Worm (Caenorhabditis elegans) whole organism, L2 larva: ENCODE measurements around the gene pfd-5.

Experiments
- C34F6.9 ChIP-seq: fragments of 150-350 bp; optimal IDR thresholded peaks from 2 replicates; lab custom pipeline; 2014; ENCODE audit warnings: missing biosample characterization, missing genetic modification characterization
- F13H6.1 ChIP-seq: sonication (generic microtip); optimal IDR thresholded peaks from 2 replicates; lab custom pipeline; 2016; ENCODE audit warnings: missing genetic modification characterization, missing compliant biosample characterization
- R02D3.7 ChIP-seq: fragments of 150-350 bp; optimal IDR thresholded peaks from 2 replicates; lab custom pipeline; 2014; ENCODE audit warnings: missing biosample characterization, missing genetic modification characterization
- ZK546.5 ChIP-seq: sonication (generic microtip); optimal IDR thresholded peaks from 2 replicates; lab custom pipeline; 2017; ENCODE audit warnings: missing biosample characterization, missing genetic modification characterization
- alr-1 ChIP-seq: fragments of 150-350 bp; optimal IDR thresholded peaks from 2 replicates; lab custom pipeline; 2014; ENCODE audit warnings: missing biosample characterization, missing genetic modification characterization
- aly-2 ChIP-seq: fragments of 150-350 bp; optimal IDR thresholded peaks from 2 replicates; lab custom pipeline; 2014; ENCODE audit warnings: missing biosample characterization, missing genetic modification characterization
- ama-1 ChIP-seq: fragments of 150-350 bp; optimal IDR thresholded peaks from 2 replicates; lab custom pipeline; 2018; ENCODE audit warnings: inconsistent platforms
- blmp-1 ChIP-seq: sonication (generic microtip); optimal IDR thresholded peaks from 2 replicates; lab custom pipeline; 2017; ENCODE audit warnings: missing genetic modification characterization, mild to moderate bottlenecking, missing compliant biosample characterization, antibody characterized with exemption, moderate library complexity; ENCODE audit not compliant: insufficient read depth
- ceh-16 ChIP-seq: fragments of 150-350 bp; optimal IDR thresholded peaks from 2 replicates; lab custom pipeline; 2014; ENCODE audit warnings: missing biosample characterization, missing genetic modification characterization
- ceh-82 ChIP-seq: fragments of 150-350 bp; optimal IDR thresholded peaks from 2 replicates; lab custom pipeline; 2014; ENCODE audit warnings: missing biosample characterization, missing genetic modification characterization
- elt-1 ChIP-seq: fragments of 150-350 bp; optimal IDR thresholded peaks from 2 replicates; lab custom pipeline; 2014; ENCODE audit warnings: missing biosample characterization, missing genetic modification characterization
- elt-3 ChIP-seq: sonication (generic microtip); optimal IDR thresholded peaks from 2 replicates; lab custom pipeline; 2017; ENCODE audit warnings: missing biosample characterization, missing genetic modification characterization
- fos-1 ChIP-seq: fragments of 150-350 bp; optimal IDR thresholded peaks from 2 replicates; lab custom pipeline; 2014; ENCODE audit warnings: missing biosample characterization, missing genetic modification characterization
- lin-11 ChIP-seq: fragments of 150-350 bp; sonication (generic microtip); optimal IDR thresholded peaks from 2 replicates; lab custom pipeline; 2014; ENCODE audit warnings: missing biosample characterization, missing genetic modification characterization, inconsistent platforms, mixed read lengths
- lin-13 ChIP-seq: fragments of 150-350 bp; optimal IDR thresholded peaks from 2 replicates; lab custom pipeline; 2014; ENCODE audit warnings: missing biosample characterization, missing genetic modification reagents, missing genetic modification characterization
- lin-39 ChIP-seq: fragments of 150-350 bp; optimal IDR thresholded peaks from 2 replicates; lab custom pipeline; 2014; ENCODE audit warnings: missing biosample characterization, missing genetic modification reagents, missing genetic modification characterization
- lsy-2 ChIP-seq, 2 experiments: fragments of 150-350 bp in 1 of 2; sonication (generic microtip) in 1 of 2; optimal IDR thresholded peaks; 2 replicates each; lab custom pipeline; 2014 to 2017; ENCODE audit warnings: missing biosample characterization in 2 of 2, missing genetic modification characterization in 2 of 2
- mab-5 ChIP-seq: fragments of 150-350 bp; optimal IDR thresholded peaks from 2 replicates; lab custom pipeline; 2014; ENCODE audit warnings: missing biosample characterization, missing genetic modification characterization
- mbf-1 ChIP-seq: sonication (generic microtip); optimal IDR thresholded peaks from 2 replicates; lab custom pipeline; 2017; ENCODE audit warnings: missing biosample characterization, missing genetic modification characterization
- mdl-1 ChIP-seq, 2 experiments: fragments of 150-350 bp in 1 of 2; sonication (generic microtip) in 1 of 2; optimal IDR thresholded peaks; 2 replicates each; lab custom pipeline; 2017; ENCODE audit warnings: missing biosample characterization in 2 of 2, missing genetic modification characterization in 2 of 2
- nhr-11 ChIP-seq: fragments of 150-350 bp; optimal IDR thresholded peaks from 2 replicates; lab custom pipeline; 2014; ENCODE audit warnings: missing biosample characterization, missing genetic modification characterization
- nhr-12 ChIP-seq: fragments of 150-350 bp; optimal IDR thresholded peaks from 2 replicates; lab custom pipeline; 2014; ENCODE audit warnings: missing biosample characterization, missing genetic modification characterization
- nhr-129 ChIP-seq: fragments of 150-350 bp; optimal IDR thresholded peaks from 2 replicates; lab custom pipeline; 2014; ENCODE audit warnings: missing biosample characterization, missing genetic modification characterization
- nhr-25 ChIP-seq: fragments of 150-350 bp; sonication (generic microtip); optimal IDR thresholded peaks from 3 replicates; lab custom pipeline; 2014; ENCODE audit warnings: missing biosample characterization, missing genetic modification characterization
- nhr-6 ChIP-seq: fragments of 150-350 bp; optimal IDR thresholded peaks from 2 replicates; lab custom pipeline; 2014; ENCODE audit warnings: missing biosample characterization, missing genetic modification characterization
- nhr-77 ChIP-seq: fragments of 150-350 bp; optimal IDR thresholded peaks from 2 replicates; lab custom pipeline; 2014; ENCODE audit warnings: missing biosample characterization, missing genetic modification characterization
- peb-1 ChIP-seq: fragments of 150-350 bp; optimal IDR thresholded peaks from 2 replicates; lab custom pipeline; 2014; ENCODE audit warnings: missing biosample characterization, missing genetic modification characterization
- skn-1 ChIP-seq: sonication (generic microtip); optimal IDR thresholded peaks from 2 replicates; lab custom pipeline; 2017; ENCODE audit warnings: missing biosample characterization, missing genetic modification characterization
- sma-3 ChIP-seq: sonication (generic microtip); optimal IDR thresholded peaks from 2 replicates; lab custom pipeline; 2016; ENCODE audit warnings: missing genetic modification reagents, missing genetic modification characterization, missing compliant biosample characterization
- sma-9 ChIP-seq, 2 experiments: fragments of 150-350 bp in 1 of 2; sonication (generic microtip) in 1 of 2; optimal IDR thresholded peaks; 2 replicates each; lab custom pipeline; 2014 to 2016; ENCODE audit warnings: missing genetic modification characterization in 2 of 2, mild to moderate bottlenecking in 1 of 2, missing biosample characterization in 1 of 2, missing compliant biosample characterization in 1 of 2, missing genetic modification reagents in 1 of 2, moderate library complexity in 1 of 2
- snpc-4 ChIP-seq: fragments of 150-350 bp; optimal IDR thresholded peaks from 2 replicates; lab custom pipeline; 2014; ENCODE audit warnings: missing biosample characterization, missing genetic modification characterization
- unc-39 ChIP-seq: fragments of 150-350 bp; optimal IDR thresholded peaks from 2 replicates; lab custom pipeline; 2014; ENCODE audit warnings: missing biosample characterization, missing genetic modification characterization
- unc-55 ChIP-seq: fragments of 150-350 bp; sonication (generic microtip); optimal IDR thresholded peaks from 3 replicates; lab custom pipeline; 2014; ENCODE audit warnings: missing biosample characterization, missing genetic modification reagents, missing genetic modification characterization
- unc-62 ChIP-seq: fragments of 150-350 bp; optimal IDR thresholded peaks from 2 replicates; lab custom pipeline; 2014; ENCODE audit warnings: missing biosample characterization, missing genetic modification reagents, missing genetic modification characterization
- ztf-1 ChIP-seq: fragments of 200-800 bp; sonication (Bioruptor generic); conservative IDR thresholded peaks from 2 replicates; pipeline ENCODE4 v1.3.6; 2022; ENCODE audit warnings: missing genetic modification characterization, missing compliant biosample characterization
- ztf-4 ChIP-seq: fragments of 150-350 bp; optimal IDR thresholded peaks from 2 replicates; lab custom pipeline; 2014; ENCODE audit warnings: missing biosample characterization, missing genetic modification characterization

Gene pfd-5

DNA sequence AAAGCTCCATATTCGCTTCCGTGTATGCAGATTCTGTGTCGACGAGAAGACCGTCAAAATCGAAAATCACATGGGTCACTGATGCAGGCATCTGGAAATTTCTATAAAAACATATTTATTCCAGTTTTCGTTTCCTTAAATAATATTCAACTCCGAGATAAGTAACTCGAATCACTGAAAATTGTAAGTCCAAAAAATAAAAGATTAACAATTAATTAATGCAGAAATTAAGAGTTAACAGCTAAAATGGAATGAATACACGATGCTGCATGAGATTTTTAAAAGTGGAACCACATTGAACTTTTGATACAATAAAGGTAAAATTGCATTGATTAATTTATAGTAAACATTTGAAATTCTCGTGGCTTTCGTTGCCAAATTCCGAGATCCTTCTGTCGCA, 32.2 kb upstream of the pfd-5 start, which contains the start of gene R151.10:
Gene R151.10, minus strand, starts transcription at position 101 of the 400 bp plus-strand sequence.
- TF ChIP-seq blmp-1 = no peak
- TF ChIP-seq unc-62 = no peak
- TF ChIP-seq lin-13 (GFP tag; lab: Kevin White, UChicago) = no peak
- TF ChIP-seq ztf-4 (tag; lab: Kevin White, UChicago) = no peak
- no peak for TF ChIP-seq ceh-16
- no peak for TF ChIP-seq peb-1 (tag; lab: Kevin White, UChicago)
- TF ChIP-seq nhr-25 (tag; lab: Kevin White, UChicago) = no peak
- no peak for TF ChIP-seq skn-1 (tag; lab: Kevin White, UChicago)
- TF ChIP-seq ceh-82 (tag; lab: Kevin White, UChicago) = no peak
- no peak for TF ChIP-seq aly-2
- no peak for TF ChIP-seq mbf-1 (tag; lab: Kevin White, UChicago)
- TF ChIP-seq mdl-1 (tag; optimal IDR thresholded peaks at IDR 0.05; lab: Kevin White, UChicago) = no peak
- no peak for TF ChIP-seq lin-39 (tag; lab: Kevin White, UChicago)
- TF ChIP-seq, all 48 proteins: peak for 0

DNA sequence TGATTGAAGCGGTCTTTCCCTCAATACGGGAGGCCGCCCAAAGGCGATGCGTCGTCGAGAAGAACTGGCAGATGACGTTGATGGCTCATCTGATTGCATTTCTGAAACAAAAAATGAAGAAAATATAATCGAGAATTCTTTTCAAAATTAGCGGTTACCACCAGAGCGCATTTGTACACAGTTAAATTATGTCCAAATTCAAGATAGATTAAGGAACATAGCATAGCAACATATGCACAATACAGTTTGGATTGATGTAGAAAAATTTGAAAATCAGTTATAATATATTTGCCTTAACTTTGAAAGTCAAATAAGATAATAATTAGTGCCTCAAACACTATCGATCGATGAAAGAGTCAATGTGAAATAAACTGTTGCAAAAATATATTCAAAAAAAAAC, 31.0 kb upstream of the pfd-5 start, which contains the start of gene R151.8:
Gene R151.8, minus strand, starts transcription at position 101 of the 400 bp plus-strand sequence.
- TF ChIP-seq mbf-1 (tag; lab: Kevin White, UChicago) (no peak), blmp-1 (no peak), alr-1 (tag; lab: Kevin White, UChicago) (no peak), nhr-129 (tag; lab: Kevin White, UChicago) (no peak), ZK546.5 (no peak), lin-11 (tag; lab: Kevin White, UChicago) (no peak), F13H6.1 (tag; lab: Kevin White, UChicago) (no peak), nhr-77 (tag; lab: Kevin White, UChicago) (no peak), ceh-16 (no peak), lsy-2 (tag; optimal IDR thresholded peaks at IDR 0.05; lab: Kevin White, UChicago) (no peak), ztf-1 (GFP tag; lab: Robert Waterston, UW) (no peak), peb-1 (tag; lab: Kevin White, UChicago) (no peak), ztf-4 (tag; lab: Kevin White, UChicago) (no peak), unc-62 (no peak), ceh-82 (tag; lab: Kevin White, UChicago) (no peak), R02D3.7 (tag; lab: Kevin White, UChicago) (no peak)

DNA sequence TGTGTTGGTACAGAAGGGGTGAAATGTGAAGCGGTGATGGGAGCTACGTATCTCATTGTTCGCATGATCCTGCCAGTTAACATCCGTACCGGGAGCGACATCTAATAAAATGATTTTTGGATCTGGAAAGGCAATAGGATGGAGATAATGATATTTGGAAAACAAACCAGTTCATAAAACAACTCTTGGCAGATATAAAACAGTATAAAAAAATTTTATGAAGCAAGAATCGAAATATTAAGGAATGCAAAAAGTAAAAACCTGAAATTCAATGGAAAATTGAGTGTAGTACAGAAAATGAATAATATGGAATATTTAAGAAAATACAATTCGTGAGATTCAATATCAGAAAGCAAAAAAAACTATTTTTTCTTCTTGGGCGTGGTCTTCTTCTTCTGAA, 27.9 kb upstream of the pfd-5 start, which contains the start of gene hsp-75:
Gene hsp-75, minus strand, starts transcription at position 101 of the 400 bp plus-strand sequence.
- TF ChIP-seq unc-39 (no peak), ceh-16 (no peak), blmp-1 (no peak), ama-1 (lab: Kevin White, UChicago) (no peak), mab-5 (tag; lab: Kevin White, UChicago) (no peak), nhr-6 (tag; lab: Kevin White, UChicago) (no peak), elt-3 (tag; lab: Kevin White, UChicago) (no peak), elt-1 (tag; lab: Kevin White, UChicago) (no peak), C34F6.9 (no peak), sma-3 (GFP tag; lab: Kevin White, UChicago) (no peak), fos-1 (tag; lab: Kevin White, UChicago) (no peak), nhr-11 (no peak), nhr-12 (tag; lab: Kevin White, UChicago) (no peak), unc-55 (GFP tag; lab: Kevin White, UChicago) (no peak), alr-1 (tag; lab: Kevin White, UChicago) (no peak)
- TF ChIP-seq, all 48 proteins: peak for 0

DNA sequence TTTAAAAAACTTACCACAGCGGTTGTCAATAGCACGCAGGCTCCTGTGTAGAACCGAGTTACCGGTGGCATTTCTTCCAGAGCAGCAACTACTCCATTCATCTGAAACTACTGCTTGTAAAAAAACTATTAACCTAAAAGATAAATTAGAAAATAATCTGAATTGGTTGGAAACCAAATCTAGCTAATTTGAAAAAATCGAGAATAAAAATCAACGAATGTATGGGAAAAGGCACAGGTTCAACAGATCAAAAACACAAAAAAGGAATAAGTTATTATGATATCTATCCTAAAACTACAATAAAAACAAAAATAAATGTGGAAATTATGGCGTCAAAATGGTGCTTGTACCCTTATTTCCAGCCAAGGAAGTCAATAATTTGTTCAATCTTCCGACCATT, 24.3 kb upstream of the pfd-5 start, which contains the start of gene der-2:
Gene der-2, minus strand, starts transcription at position 101 of the 400 bp plus-strand sequence.
- TF ChIP-seq sma-9 (GFP tag; optimal IDR thresholded peaks at IDR 0.05; lab: Kevin White, UChicago) (no peak), sma-9 (tag; optimal IDR thresholded peaks at IDR 0.05; lab: Kevin White, UChicago) (no peak), elt-3 (tag; lab: Kevin White, UChicago) (no peak), ceh-16 (no peak)

DNA sequence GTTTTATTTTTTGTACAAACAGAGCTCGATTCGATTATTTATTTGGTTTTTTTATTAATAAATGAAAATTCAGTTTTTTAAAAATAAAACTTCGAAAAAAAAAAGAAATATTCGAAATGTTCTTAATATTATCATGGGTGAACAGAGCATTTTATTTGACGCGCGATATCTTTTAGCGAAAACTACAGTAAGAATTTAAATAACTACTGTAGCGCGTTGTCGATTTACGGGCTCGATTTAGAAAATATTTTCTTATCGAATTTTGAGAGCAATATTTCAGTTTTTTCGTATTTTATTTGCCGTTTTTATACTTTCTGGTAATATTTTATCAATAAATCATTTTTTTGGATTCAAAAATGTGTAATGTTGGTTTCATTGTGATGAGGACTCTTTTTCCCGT, 22.4 kb upstream of the pfd-5 start:
- TF ChIP-seq lsy-2 (tag; optimal IDR thresholded peaks at IDR 0.05; lab: Kevin White, UChicago) = peak in 1 of 2 experiments; percentile 40
- no peak for TF ChIP-seq snpc-4 (tag; lab: Kevin White, UChicago)
- no peak for TF ChIP-seq unc-62
